Fruit fly (Drosophila melanogaster): ENCODE data around the gene nac.

DNA sequence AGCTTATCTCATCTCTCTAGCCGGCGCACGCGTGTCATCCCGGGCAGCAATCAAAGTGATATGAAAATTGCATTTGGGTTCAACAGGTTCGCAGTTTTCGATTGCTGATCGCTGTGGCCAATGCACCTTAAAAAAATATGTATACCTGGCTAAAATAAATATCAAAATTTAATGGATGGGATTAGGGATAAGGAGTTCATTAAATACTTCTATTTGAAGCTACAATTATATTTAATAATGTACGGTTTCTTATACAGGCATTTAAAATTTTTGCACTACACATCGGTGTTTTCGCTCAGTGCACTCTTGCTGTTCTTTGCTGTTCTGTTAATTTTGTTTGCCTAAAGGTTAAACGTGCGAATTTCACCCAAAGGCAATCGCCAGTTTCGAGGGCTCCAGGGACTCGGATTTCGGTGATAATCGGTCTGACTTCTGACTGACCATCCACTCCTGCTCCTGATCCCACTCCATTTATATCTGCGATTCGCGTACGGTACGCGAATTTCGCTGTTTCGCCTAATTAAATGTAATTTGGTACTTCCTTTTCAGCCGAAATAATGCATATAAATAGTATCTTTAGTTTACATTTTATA is 31.2 kb downstream of the nac start:
- TF ChIP-seq usp (GFP tag; optimal IDR thresholded peaks at IDR 0.05) (no peak), CG8478 (optimal IDR thresholded peaks at IDR 0.05) (no peak), psq (optimal IDR thresholded peaks at IDR 0.05) (no peak), EcR (GFP tag; optimal IDR thresholded peaks at IDR 0.05) (no peak), pan (optimal IDR thresholded peaks at IDR 0.05) (no peak), Dll (optimal IDR thresholded peaks at IDR 0.05) (no peak)
